Fruit fly (Drosophila melanogaster) Kc167 (cell line): ENCODE results near the gene Rpp14a.

ENCODE experiments used
- Myc ChIP-seq: fragments of >200 bp; optimal IDR thresholded peaks from 2 replicates; lab custom pipeline; 2017; ENCODE audit warnings: missing external identifiers
- Sin3A ChIP-seq: fragments of >200 bp; optimal IDR thresholded peaks from 2 replicates; lab custom pipeline; 2018; ENCODE audit warnings: missing external identifiers
- h ChIP-seq: fragments of >200 bp; optimal IDR thresholded peaks from 3 replicates; lab custom pipeline; 2018; ENCODE audit warnings: missing external identifiers
- insv ChIP-seq: fragments of >200 bp; optimal IDR thresholded peaks from 3 replicates; lab custom pipeline; 2018; ENCODE audit warnings: missing external identifiers
- psq ChIP-seq: fragments of >200 bp; optimal IDR thresholded peaks from 2 replicates; lab custom pipeline; 2017; ENCODE audit warnings: missing external identifiers
- ttk ChIP-seq: sonication (Bioruptor generic); optimal IDR thresholded peaks from 2 replicates; lab custom pipeline; 2017; ENCODE audit warnings: missing external identifiers

Gene Rpp14a

dm6 chr3R:30101389-30101935 lies 44.8 kb downstream of the Rpp14a start:
- TF ChIP-seq insv (no peak), Myc (no peak), psq (lab: Kevin White, UChicago) (no peak), ttk (lab: Kevin White, UChicago) (no peak)

dm6 chr3R:30102806-30103619 lies 46.4 kb downstream of the Rpp14a start:
- TF ChIP-seq Sin3A (no peak), insv (no peak), psq (lab: Kevin White, UChicago) (no peak), Myc (no peak), ttk (lab: Kevin White, UChicago) (no peak), h (lab: Kevin White, UChicago) (no peak)

- TF ChIP-seq h (lab: Kevin White, UChicago) (no peak), insv (no peak), psq (lab: Kevin White, UChicago) (no peak), Sin3A (no peak), ttk (lab: Kevin White, UChicago) (no peak), Myc (no peak)
These were observed 48.4 kb downstream of the Rpp14a start for dm6 chr3R:30104912-30105510.

dm6 chr3R:30105808-30106207 lies 49.1 kb downstream of the Rpp14a start:
- TF ChIP-seq h (lab: Kevin White, UChicago) (no peak), psq (lab: Kevin White, UChicago) (no peak), Myc (no peak), ttk (lab: Kevin White, UChicago) (no peak)

dm6 chr3R:30106562-30106961 lies 49.9 kb downstream of the Rpp14a start:
- TF ChIP-seq ttk (lab: Kevin White, UChicago) (no peak), Myc (no peak), Sin3A (no peak), h (lab: Kevin White, UChicago) (no peak), psq (lab: Kevin White, UChicago) (no peak), insv (no peak)

- TF ChIP-seq psq (lab: Kevin White, UChicago), result no peak
- TF ChIP-seq Sin3A, result no peak
- TF ChIP-seq Myc, result no peak
- no peak for TF ChIP-seq h (lab: Kevin White, UChicago)
- no peak for TF ChIP-seq insv
- no peak for TF ChIP-seq ttk (lab: Kevin White, UChicago)
These were observed 51.1 kb downstream of the Rpp14a start for dm6 chr3R:30107718-30108117.
